Fruit fly (Drosophila melanogaster) whole organism, embryonic: ENCODE data around the gene numb.

Source experiments
- B-H2 ChIP-seq: fragments of 200-800 bp; sonication (Bioruptor generic); optimal IDR thresholded peaks from 2 replicates; lab custom pipeline; 2018; ENCODE audit warnings: missing biosample characterization, mild to moderate bottlenecking, missing genetic modification characterization
- CG11456 ChIP-seq: fragments of 200-800 bp; sonication (Bioruptor generic); IDR thresholded peaks from 3 replicates; pipeline ENCODE4 v1.3.6; 2022; ENCODE audit warnings: missing biosample characterization, missing genetic modification characterization
- CG12155 ChIP-seq: fragments of 200-800 bp; sonication (Bioruptor generic); optimal IDR thresholded peaks from 3 replicates; lab custom pipeline; 2016; ENCODE audit warnings: missing biosample characterization, missing genetic modification characterization
- CG14667 ChIP-seq: fragments of 200-800 bp; sonication (Bioruptor generic); IDR thresholded peaks from 2 replicates; pipeline ENCODE4 v1.3.6; 2022; ENCODE audit warnings: missing biosample characterization, missing genetic modification characterization
- CG16813 ChIP-seq: fragments of 200-800 bp; sonication (Bioruptor generic); IDR thresholded peaks from 3 replicates; pipeline ENCODE4 v1.3.6; 2022; ENCODE audit warnings: missing biosample characterization, missing genetic modification characterization; ENCODE audit not compliant: partially characterized antibody
- CG17568 ChIP-seq: fragments of 200-800 bp; sonication (Bioruptor generic); optimal IDR thresholded peaks from 2 replicates; lab custom pipeline; 2018; ENCODE audit warnings: missing biosample characterization, mild to moderate bottlenecking, missing genetic modification characterization, moderate library complexity
- CG3065 ChIP-seq: fragments of 200-800 bp; sonication (Bioruptor generic); optimal IDR thresholded peaks from 2 replicates; lab custom pipeline; 2016; ENCODE audit warnings: missing biosample characterization, missing genetic modification characterization
- CG31365 ChIP-seq: fragments of 200-800 bp; sonication (Bioruptor generic); optimal IDR thresholded peaks from 2 replicates; lab custom pipeline; 2018; ENCODE audit warnings: missing biosample characterization, mild to moderate bottlenecking, missing genetic modification characterization
- CG31388 ChIP-seq: fragments of 200-800 bp; sonication (Bioruptor generic); optimal IDR thresholded peaks from 2 replicates; lab custom pipeline; 2016; ENCODE audit warnings: missing biosample characterization, missing genetic modification characterization
- CG3407 ChIP-seq: fragments of 200-800 bp; sonication (Bioruptor generic); optimal IDR thresholded peaks from 2 replicates; lab custom pipeline; 2018; ENCODE audit warnings: missing biosample characterization, mild to moderate bottlenecking, missing genetic modification characterization
- CG3838 ChIP-seq: fragments of 200-800 bp; sonication (Bioruptor generic); optimal IDR thresholded peaks from 3 replicates; lab custom pipeline; 2016; ENCODE audit warnings: missing biosample characterization, missing genetic modification characterization
- CG3847 ChIP-seq: fragments of 200-800 bp; sonication (Bioruptor generic); IDR thresholded peaks from 2 replicates; pipeline ENCODE4 v1.3.6; 2022; ENCODE audit warnings: missing biosample characterization, missing genetic modification characterization
- CG43689 ChIP-seq: fragments of 200-800 bp; sonication (Bioruptor generic); IDR thresholded peaks from 2 replicates; pipeline ENCODE4 v1.3.6; 2022; ENCODE audit warnings: missing biosample characterization, missing genetic modification characterization
- CG4820 ChIP-seq: fragments of 200-800 bp; sonication (Bioruptor generic); optimal IDR thresholded peaks from 3 replicates; lab custom pipeline; 2016; ENCODE audit warnings: missing biosample characterization, missing genetic modification characterization
- CG6254 ChIP-seq: fragments of 200-800 bp; sonication (Bioruptor generic); optimal IDR thresholded peaks from 3 replicates; lab custom pipeline; 2017; ENCODE audit warnings: mild to moderate bottlenecking, missing biosample characterization, missing genetic modification reagents, missing genetic modification characterization
- CG6813 ChIP-seq: fragments of 200-800 bp; sonication (Bioruptor generic); optimal IDR thresholded peaks from 2 replicates; lab custom pipeline; 2017; ENCODE audit warnings: missing biosample characterization, missing genetic modification characterization, mild to moderate bottlenecking, moderate library complexity, missing genetic modification reagents
- CG7271 ChIP-seq: fragments of 200-800 bp; sonication (Bioruptor generic); optimal IDR thresholded peaks from 2 replicates; lab custom pipeline; 2018; ENCODE audit warnings: missing biosample characterization, mild to moderate bottlenecking, missing genetic modification characterization, moderate library complexity
- CG7357 ChIP-seq: fragments of 200-800 bp; sonication (Bioruptor generic); IDR thresholded peaks from 3 replicates; pipeline ENCODE4 v1.3.6; 2022; ENCODE audit warnings: missing biosample characterization, missing genetic modification characterization
- CG7786 ChIP-seq: fragments of 200-800 bp; sonication (Bioruptor generic); optimal IDR thresholded peaks from 2 replicates; lab custom pipeline; 2016; ENCODE audit warnings: missing biosample characterization, missing genetic modification characterization
- CG7963 ChIP-seq: fragments of 200-800 bp; sonication (Bioruptor generic); IDR thresholded peaks from 3 replicates; pipeline ENCODE4 v1.3.6; 2022; ENCODE audit warnings: missing biosample characterization, missing genetic modification characterization; ENCODE audit not compliant: partially characterized antibody
- CG8388 ChIP-seq: fragments of 200-800 bp; sonication (Bioruptor generic); optimal IDR thresholded peaks from 2 replicates; lab custom pipeline; 2019; ENCODE audit warnings: missing biosample characterization, mild to moderate bottlenecking, missing genetic modification characterization, moderate library complexity
- CHES-1-like ChIP-seq: fragments of 200-800 bp; sonication (Bioruptor generic); optimal IDR thresholded peaks from 2 replicates; lab custom pipeline; 2016; ENCODE audit warnings: missing biosample characterization, missing genetic modification characterization
- CoRest ChIP-seq: fragments of 200-800 bp; sonication (Bioruptor generic); optimal IDR thresholded peaks from 3 replicates; lab custom pipeline; 2018; ENCODE audit warnings: missing biosample characterization, mild to moderate bottlenecking, missing genetic modification characterization, moderate library complexity
- Dbx ChIP-seq: fragments of 200-800 bp; sonication (Bioruptor generic); IDR thresholded peaks from 3 replicates; pipeline ENCODE4 v1.3.6; 2022; ENCODE audit warnings: missing biosample characterization, missing genetic modification characterization
- Doc2 ChIP-seq: fragments of 200-800 bp; sonication (Bioruptor generic); IDR thresholded peaks from 2 replicates; pipeline ENCODE4 v1.3.6; 2022; ENCODE audit warnings: missing biosample characterization, missing genetic modification characterization
- H2.0 ChIP-seq: fragments of 200-800 bp; sonication (Bioruptor generic); IDR thresholded peaks from 2 replicates; pipeline ENCODE4 v1.3.6; 2022; ENCODE audit warnings: missing biosample characterization, missing genetic modification characterization
- HmgD ChIP-seq: fragments of 200-800 bp; sonication (Bioruptor generic); optimal IDR thresholded peaks from 3 replicates; lab custom pipeline; 2016; ENCODE audit warnings: missing biosample characterization, missing genetic modification characterization
- MESR4 ChIP-seq: fragments of 200-800 bp; sonication (Bioruptor generic); optimal IDR thresholded peaks from 2 replicates; lab custom pipeline; 2018; ENCODE audit warnings: missing biosample characterization, mild to moderate bottlenecking, missing genetic modification characterization, moderate library complexity
- Nf-YB ChIP-seq: fragments of 200-800 bp; sonication (Bioruptor generic); optimal IDR thresholded peaks from 3 replicates; lab custom pipeline; 2019; ENCODE audit warnings: missing biosample characterization, mild to moderate bottlenecking, missing genetic modification characterization, moderate library complexity
- Pdp1 ChIP-seq, 2 experiments: fragments of 200-800 bp; sonication (Bioruptor generic); optimal IDR thresholded peaks; 3 replicates each; lab custom pipeline; 2016; ENCODE audit warnings: missing biosample characterization in 2 of 2, missing genetic modification characterization in 2 of 2, mild to moderate bottlenecking in 1 of 2, moderate library complexity in 1 of 2
- Spps ChIP-seq: fragments of 200-800 bp; sonication (Bioruptor generic); optimal IDR thresholded peaks from 2 replicates; lab custom pipeline; 2018; ENCODE audit warnings: missing biosample characterization, mild to moderate bottlenecking, missing genetic modification characterization
- Xbp1 ChIP-seq: fragments of 200-800 bp; sonication (Bioruptor generic); optimal IDR thresholded peaks from 3 replicates; lab custom pipeline; 2016; ENCODE audit warnings: missing biosample characterization, mild to moderate bottlenecking, missing genetic modification characterization
- ab ChIP-seq: fragments of 200-800 bp; sonication (Bioruptor generic); optimal IDR thresholded peaks from 2 replicates; lab custom pipeline; 2016; ENCODE audit warnings: missing biosample characterization, missing genetic modification characterization
- abd-A ChIP-seq: fragments of 200-800 bp; sonication (Bioruptor generic); optimal IDR thresholded peaks from 3 replicates; lab custom pipeline; 2019; ENCODE audit warnings: missing biosample characterization, mild to moderate bottlenecking, missing genetic modification characterization, moderate library complexity
- bab2 ChIP-seq: fragments of 200-800 bp; sonication (Bioruptor generic); optimal IDR thresholded peaks from 2 replicates; lab custom pipeline; 2016; ENCODE audit warnings: missing biosample characterization, missing genetic modification characterization
- dpn ChIP-seq, 2 experiments: fragments of 200-800 bp; sonication (Bioruptor generic); optimal IDR thresholded peaks; 3 replicates each; lab custom pipeline; 2016; ENCODE audit warnings: missing biosample characterization in 2 of 2, missing genetic modification characterization in 2 of 2
- fd3F ChIP-seq: fragments of 200-800 bp; sonication (Bioruptor generic); optimal IDR thresholded peaks from 2 replicates; lab custom pipeline; 2018; ENCODE audit warnings: missing biosample characterization, mild to moderate bottlenecking, missing genetic modification characterization, moderate library complexity
- hbn ChIP-seq: fragments of 200-800 bp; sonication (Bioruptor generic); IDR thresholded peaks from 2 replicates; pipeline ENCODE4 v1.3.6; 2022; ENCODE audit warnings: missing biosample characterization, missing genetic modification characterization; ENCODE audit not compliant: partially characterized antibody
- kni ChIP-seq: fragments of 200-800 bp; sonication (Bioruptor generic); optimal IDR thresholded peaks from 3 replicates; lab custom pipeline; 2017; ENCODE audit warnings: mild to moderate bottlenecking, missing biosample characterization, missing genetic modification reagents, missing genetic modification characterization
- lab ChIP-seq: fragments of 200-800 bp; sonication (Bioruptor generic); optimal IDR thresholded peaks from 3 replicates; lab custom pipeline; 2017; ENCODE audit warnings: missing biosample characterization, missing genetic modification characterization, mild to moderate bottlenecking, moderate library complexity, missing genetic modification reagents
- org-1 ChIP-seq: fragments of 200-800 bp; sonication (Bioruptor generic); optimal IDR thresholded peaks from 2 replicates; lab custom pipeline; 2017; ENCODE audit warnings: missing biosample characterization, missing genetic modification characterization
- prd ChIP-seq, 3 experiments: fragments of >200 bp in 2 of 3; fragments of 200-800 bp in 1 of 3; sonication (Bioruptor generic) in 1 of 3; optimal IDR thresholded peaks in 2 of 3; IDR thresholded peaks in 1 of 3; 2 replicates in 2 of 3; 3 replicates in 1 of 3; pipeline versions ENCODE4 v1.3.6 to Lab custom; 2017 to 2022; ENCODE audit warnings: missing biosample characterization in 1 of 3, missing genetic modification characterization in 1 of 3
- ranshi ChIP-seq: fragments of 200-800 bp; sonication (Bioruptor generic); IDR thresholded peaks from 2 replicates; pipeline ENCODE4 v1.3.6; 2022; ENCODE audit warnings: missing biosample characterization, missing genetic modification characterization
- shn ChIP-seq: fragments of 200-800 bp; sonication (Bioruptor generic); optimal IDR thresholded peaks from 3 replicates; lab custom pipeline; 2016; ENCODE audit warnings: missing biosample characterization, missing genetic modification characterization
- slbo ChIP-seq: fragments of 200-800 bp; sonication (Bioruptor generic); IDR thresholded peaks from 2 replicates; pipeline ENCODE4 v1.3.6; 2022; ENCODE audit warnings: missing biosample characterization, missing genetic modification characterization
- ssp ChIP-seq: fragments of 200-800 bp; sonication (Bioruptor generic); IDR thresholded peaks from 2 replicates; pipeline ENCODE4 v1.3.6; 2022; ENCODE audit warnings: missing biosample characterization, missing genetic modification characterization
- ttk ChIP-seq: fragments of 200-800 bp; sonication (Bioruptor generic); IDR thresholded peaks from 2 replicates; pipeline ENCODE4 v2.1.2; 2022; ENCODE audit warnings: missing biosample characterization, missing genetic modification characterization
- zfh1 ChIP-seq: fragments of 200-800 bp; sonication (Bioruptor generic); IDR thresholded peaks from 3 replicates; pipeline ENCODE4 v1.3.6; 2022; ENCODE audit warnings: missing biosample characterization, missing genetic modification characterization

numb gene

DNA sequence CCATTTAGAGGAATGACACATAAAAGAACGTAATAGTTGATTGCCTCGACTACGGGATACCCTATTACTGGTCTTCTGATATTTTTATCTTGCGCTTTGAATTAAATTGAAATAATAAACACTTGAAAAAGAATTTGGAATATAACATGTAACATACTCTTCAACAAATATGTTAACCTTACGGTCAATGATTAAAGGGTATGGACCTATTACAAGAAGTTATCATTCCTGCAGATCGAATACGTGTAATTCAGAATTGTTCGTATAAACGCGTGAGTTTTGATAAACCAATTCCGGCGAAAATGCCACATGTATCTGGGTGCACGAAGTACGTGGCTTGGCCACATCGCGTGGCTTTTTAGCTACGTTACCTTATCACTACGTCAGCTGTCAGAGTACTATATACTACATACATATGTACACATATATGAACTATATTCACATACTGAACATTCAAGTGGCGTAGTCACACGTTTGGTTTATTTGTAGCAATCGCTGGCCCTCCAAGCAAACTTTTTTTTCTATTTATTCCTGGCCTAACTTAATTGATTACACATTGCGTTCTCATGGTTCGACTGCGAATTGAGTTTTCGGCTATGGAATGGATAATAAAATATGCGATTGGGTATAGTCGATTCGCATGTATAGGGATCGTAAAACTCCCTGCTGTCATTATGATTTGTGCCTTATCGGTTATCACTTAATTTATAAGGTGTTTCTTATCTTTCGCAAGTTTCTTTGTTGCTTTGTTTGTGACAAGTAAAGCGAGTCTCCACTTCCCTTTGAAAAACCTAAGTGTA is 61.1 kb downstream of the numb start (continued):
- TF ChIP-seq CG7786 (GFP tag; lab: Kevin White, UChicago) (peak; percentile 41), CoRest (tag; lab: Kevin White, UChicago) (peak; percentile 52), Xbp1 (GFP tag; lab: Kevin White, UChicago) (peak; percentile 51), ttk (GFP tag; lab: Robert Waterston, UW) (peak; percentile 49; the same call in 1 of the 2 replicates), CG3065 (GFP tag; lab: Kevin White, UChicago) (peak; percentile 5), CG3847 (peak; percentile 48; the same call in 1 of the 2 replicates), CG17568 (peak; percentile 0), dpn (GFP tag; optimal IDR thresholded peaks at IDR 0.05; lab: Kevin White, UChicago) (peak; percentile 57 to 64), zfh1 (GFP tag; lab: Robert Waterston, UW) (peak; percentile 69; the same call in 2 of the 3 replicates), CG3407 (GFP tag; lab: Kevin White, UChicago) (no peak), Nf-YB (GFP tag; lab: Kevin White, UChicago) (peak; percentile 27), CG31365 (tag; lab: Kevin White, UChicago) (no peak), hbn (no peak), shn (peak; percentile 6), MESR4 (GFP tag; lab: Kevin White, UChicago) (no peak), CG12155 (GFP tag; lab: Kevin White, UChicago) (peak; percentile 41), Doc2 (GFP tag; lab: Robert Waterston, UW) (no peak), lab (GFP tag; lab: Kevin White, UChicago) (peak; percentile 71), prd (optimal IDR thresholded peaks at IDR 0.05; lab: Kevin White, UChicago) (no peak), prd (GFP tag; IDR thresholded peaks at IDR 0.05; lab: Robert Waterston, UW) (peak; percentile 77), fd3F (GFP tag; lab: Kevin White, UChicago) (peak; percentile 38), slbo (peak; percentile 68), ab (GFP tag; lab: Kevin White, UChicago) (no peak), Spps (tag; lab: Kevin White, UChicago) (peak; percentile 15), CG7963 (GFP tag; lab: Robert Waterston, UW) (no peak), CG3838 (GFP tag; lab: Kevin White, UChicago) (peak; percentile 0), HmgD (no peak), CG6813 (GFP tag; lab: Kevin White, UChicago) (no peak), CG4820 (GFP tag; lab: Kevin White, UChicago) (peak; percentile 89), ranshi (GFP tag; lab: Robert Waterston, UW) (peak; percentile 65; the same call in 1 of the 2 replicates), CG31388 (GFP tag; lab: Kevin White, UChicago) (peak; percentile 12), ssp (GFP tag; lab: Robert Waterston, UW) (no peak), CG7271 (tag; lab: Kevin White, UChicago) (no peak), CG7357 (GFP tag; lab: Robert Waterston, UW) (0 out of 3 replicates have a peak, but pooled peaks have one; percentile 29), kni (GFP tag; lab: Kevin White, UChicago) (no peak), CG16813 (GFP tag; lab: Robert Waterston, UW) (no peak), Dbx (peak; percentile 31; the same call in 1 of the 3 replicates), CG11456 (peak; percentile 58; the same call in 1 of the 3 replicates), CG8388 (GFP tag; lab: Kevin White, UChicago) (peak; percentile 29), CG43689 (no peak), org-1 (GFP tag; lab: Kevin White, UChicago) (peak; percentile 53), abd-A (no peak), CG6254 (GFP tag; lab: Kevin White, UChicago) (no peak), CHES-1-like (GFP tag; lab: Kevin White, UChicago) (no peak), H2.0 (peak; percentile 68), bab2 (peak; percentile 76), CG14667 (GFP tag; lab: Robert Waterston, UW) (0 out of 2 replicates have a peak, but pooled peaks have one; percentile 9), B-H2 (GFP tag; lab: Kevin White, UChicago) (peak; percentile 35), Pdp1 (GFP tag; optimal IDR thresholded peaks at IDR 0.05; lab: Kevin White, UChicago) (peak; percentile 45 to 62)
